Fruit fly (Drosophila melanogaster) Kc167 (cell line): Measurements from ENCODE around the gene CG31743.

Experiments
- Myc ChIP-seq: fragments of >200 bp; optimal IDR thresholded peaks from 2 replicates; lab custom pipeline; 2017; ENCODE audit warnings: missing external identifiers
- h ChIP-seq: fragments of >200 bp; optimal IDR thresholded peaks from 3 replicates; lab custom pipeline; 2018; ENCODE audit warnings: missing external identifiers

- no peak for TF ChIP-seq h (lab: Kevin White, UChicago)
- no peak for TF ChIP-seq Myc (lab: Kevin White, UChicago)
Observed at dm6 chr2L:16858466-16859007, 20.8 kb upstream of the CG31743 start, which contains the start of gene CG31809.
